Fruit fly (Drosophila melanogaster) whole organism, embryonic: Measurements from ENCODE around the gene chic.
A peak's percentile ranks its signal among the peaks of the same experiment; 100 is the strongest.

ENCODE experiments used
- CG10147 ChIP-seq: fragments of 200-800 bp; sonication (Bioruptor generic); optimal IDR thresholded peaks from 2 replicates; lab custom pipeline; 2019; ENCODE audit warnings: missing biosample characterization, mild to moderate bottlenecking, missing genetic modification characterization, moderate library complexity
- CG10209 ChIP-seq: fragments of 200-800 bp; sonication (Bioruptor generic); optimal IDR thresholded peaks from 3 replicates; lab custom pipeline; 2017; ENCODE audit warnings: missing biosample characterization, mild to moderate bottlenecking, missing genetic modification characterization, missing genetic modification reagents
- CG1233 ChIP-seq: fragments of 200-800 bp; sonication (Bioruptor generic); optimal IDR thresholded peaks from 4 replicates; lab custom pipeline; 2018; ENCODE audit warnings: missing biosample characterization, mild to moderate bottlenecking, missing genetic modification characterization
- CG13775 ChIP-seq: fragments of 200-800 bp; sonication (Bioruptor generic); optimal IDR thresholded peaks from 3 replicates; lab custom pipeline; 2017; ENCODE audit warnings: missing biosample characterization, mild to moderate bottlenecking, missing genetic modification characterization
- CG1647 ChIP-seq: fragments of 200-800 bp; sonication (Bioruptor generic); optimal IDR thresholded peaks from 3 replicates; lab custom pipeline; 2016; ENCODE audit warnings: missing biosample characterization, missing genetic modification characterization
- CG18619 ChIP-seq: fragments of 200-800 bp; sonication (Bioruptor generic); optimal IDR thresholded peaks from 3 replicates; lab custom pipeline; 2017; ENCODE audit warnings: missing biosample characterization, mild to moderate bottlenecking, missing genetic modification characterization
- CG31441 ChIP-seq: fragments of 200-800 bp; sonication (Bioruptor generic); IDR thresholded peaks from 2 replicates; pipeline ENCODE4 v1.3.6; 2022; ENCODE audit warnings: missing biosample characterization, missing genetic modification characterization
- CG3847 ChIP-seq: fragments of 200-800 bp; sonication (Bioruptor generic); IDR thresholded peaks from 2 replicates; pipeline ENCODE4 v1.3.6; 2022; ENCODE audit warnings: missing biosample characterization, missing genetic modification characterization
- CG4328 ChIP-seq: fragments of 200-800 bp; sonication (Bioruptor generic); optimal IDR thresholded peaks from 3 replicates; lab custom pipeline; 2017; ENCODE audit warnings: missing biosample characterization, missing genetic modification reagents, missing genetic modification characterization
- CG6175 ChIP-seq: fragments of 200-800 bp; sonication (Bioruptor generic); IDR thresholded peaks from 3 replicates; pipeline ENCODE4 v1.3.6; 2022; ENCODE audit warnings: missing biosample characterization, missing genetic modification characterization
- CG6765 ChIP-seq: fragments of 200-800 bp; sonication (Bioruptor generic); optimal IDR thresholded peaks from 3 replicates; lab custom pipeline; 2017; ENCODE audit warnings: missing biosample characterization, mild to moderate bottlenecking, missing genetic modification characterization
- CG7786 ChIP-seq: fragments of 200-800 bp; sonication (Bioruptor generic); optimal IDR thresholded peaks from 2 replicates; lab custom pipeline; 2016; ENCODE audit warnings: missing biosample characterization, missing genetic modification characterization
- CG8089 ChIP-seq: fragments of 200-800 bp; sonication (Bioruptor generic); optimal IDR thresholded peaks from 3 replicates; lab custom pipeline; 2016; ENCODE audit warnings: missing biosample characterization, missing genetic modification characterization
- CG8290 ChIP-seq, 3 experiments: fragments of 200-800 bp; sonication (Bioruptor generic); optimal IDR thresholded peaks; 2 replicates each; lab custom pipeline; 2016 to 2019; ENCODE audit warnings: missing biosample characterization in 3 of 3, missing genetic modification characterization in 3 of 3, mild to moderate bottlenecking in 2 of 3, moderate library complexity in 1 of 3
- CG9437 ChIP-seq: fragments of 200-800 bp; sonication (Bioruptor generic); optimal IDR thresholded peaks from 2 replicates; lab custom pipeline; 2018; ENCODE audit warnings: missing biosample characterization, mild to moderate bottlenecking, missing genetic modification characterization
- CG9609 ChIP-seq: fragments of 200-800 bp; sonication (Bioruptor generic); optimal IDR thresholded peaks from 3 replicates; lab custom pipeline; 2016; ENCODE audit warnings: missing biosample characterization, missing genetic modification characterization
- CG9817 ChIP-seq: fragments of 200-800 bp; sonication (Bioruptor generic); optimal IDR thresholded peaks from 2 replicates; lab custom pipeline; 2018; ENCODE audit warnings: missing biosample characterization, mild to moderate bottlenecking, missing genetic modification characterization, moderate library complexity
- CrebB ChIP-seq: fragments of 200-800 bp; sonication (Bioruptor generic); optimal IDR thresholded peaks from 3 replicates; lab custom pipeline; 2018; ENCODE audit warnings: missing biosample characterization, mild to moderate bottlenecking, missing genetic modification characterization
- Deaf1 ChIP-seq: fragments of 200-800 bp; optimal IDR thresholded peaks from 3 replicates; lab custom pipeline; 2019; ENCODE audit warnings: missing biosample characterization, mild to moderate bottlenecking, missing genetic modification characterization, moderate library complexity
- Ets97D ChIP-seq: fragments of 200-800 bp; sonication (Bioruptor generic); optimal IDR thresholded peaks from 3 replicates; lab custom pipeline; 2016; ENCODE audit warnings: missing biosample characterization, missing genetic modification characterization
- Gsc ChIP-seq: fragments of 200-800 bp; sonication (Bioruptor generic); IDR thresholded peaks from 2 replicates; pipeline ENCODE4 v1.3.6; 2022; ENCODE audit warnings: missing biosample characterization, missing genetic modification characterization
- HLH4C ChIP-seq: fragments of 200-800 bp; sonication (Bioruptor generic); IDR thresholded peaks from 3 replicates; pipeline ENCODE4 v1.3.6; 2022; ENCODE audit warnings: missing biosample characterization, missing genetic modification characterization; ENCODE audit not compliant: partially characterized antibody
- Hand ChIP-seq: fragments of 200-800 bp; sonication (Bioruptor generic); optimal IDR thresholded peaks from 2 replicates; lab custom pipeline; 2017; ENCODE audit warnings: mild to moderate bottlenecking, missing biosample characterization, missing genetic modification reagents, missing genetic modification characterization
- Hey ChIP-seq: fragments of 200-800 bp; sonication (Bioruptor generic); optimal IDR thresholded peaks from 3 replicates; lab custom pipeline; 2018; ENCODE audit warnings: missing biosample characterization, mild to moderate bottlenecking, missing genetic modification characterization
- Lpt ChIP-seq: fragments of >200 bp; optimal IDR thresholded peaks from 2 replicates; lab custom pipeline; 2018; ENCODE audit warnings: missing biosample characterization, missing genetic modification characterization
- Oaz ChIP-seq: fragments of 200-800 bp; sonication (Bioruptor generic); IDR thresholded peaks from 2 replicates; pipeline ENCODE4 v1.3.6; 2022; ENCODE audit warnings: missing biosample characterization, missing genetic modification characterization
- Opbp ChIP-seq: fragments of 200-800 bp; sonication (Bioruptor generic); IDR thresholded peaks from 3 replicates; pipeline ENCODE4 v1.3.6; 2022; ENCODE audit warnings: missing biosample characterization, missing genetic modification characterization; ENCODE audit not compliant: partially characterized antibody
- Poxn ChIP-seq: fragments of 200-800 bp; sonication (Bioruptor generic); IDR thresholded peaks from 2 replicates; pipeline ENCODE4 v1.3.6; 2022; ENCODE audit warnings: missing biosample characterization, missing genetic modification characterization
- Sry-β ChIP-seq: fragments of 200-800 bp; sonication (Bioruptor generic); optimal IDR thresholded peaks from 2 replicates; lab custom pipeline; 2018; ENCODE audit warnings: missing biosample characterization, mild to moderate bottlenecking, missing genetic modification characterization, moderate library complexity
- Ssrp ChIP-seq: fragments of 200-800 bp; sonication (Bioruptor generic); optimal IDR thresholded peaks from 2 replicates; lab custom pipeline; 2018; ENCODE audit warnings: missing biosample characterization, mild to moderate bottlenecking, missing genetic modification characterization, moderate library complexity
- ab ChIP-seq: fragments of 200-800 bp; sonication (Bioruptor generic); optimal IDR thresholded peaks from 2 replicates; lab custom pipeline; 2016; ENCODE audit warnings: missing biosample characterization, missing genetic modification characterization
- bab2 ChIP-seq: fragments of 200-800 bp; sonication (Bioruptor generic); optimal IDR thresholded peaks from 2 replicates; lab custom pipeline; 2016; ENCODE audit warnings: missing biosample characterization, missing genetic modification characterization
- cwo ChIP-seq: fragments of 200-800 bp; sonication (Bioruptor generic); optimal IDR thresholded peaks from 3 replicates; lab custom pipeline; 2017; ENCODE audit warnings: missing biosample characterization, missing genetic modification characterization, mild to moderate bottlenecking, moderate library complexity, missing genetic modification reagents
- ftz-f1 ChIP-seq: fragments of 200-800 bp; sonication (Bioruptor generic); optimal IDR thresholded peaks from 2 replicates; lab custom pipeline; 2016; ENCODE audit warnings: missing biosample characterization, missing genetic modification characterization
- gcm2 ChIP-seq: fragments of 200-800 bp; sonication (Bioruptor generic); optimal IDR thresholded peaks from 2 replicates; lab custom pipeline; 2016; ENCODE audit warnings: missing biosample characterization, missing genetic modification characterization
- inv ChIP-seq: fragments of 200-800 bp; sonication (Bioruptor generic); IDR thresholded peaks from 2 replicates; pipeline ENCODE4 v1.3.6; 2022; ENCODE audit warnings: missing biosample characterization, missing genetic modification characterization; ENCODE audit not compliant: partially characterized antibody
- kah ChIP-seq: fragments of 200-800 bp; sonication (Bioruptor generic); optimal IDR thresholded peaks from 2 replicates; lab custom pipeline; 2018; ENCODE audit warnings: missing biosample characterization, mild to moderate bottlenecking, missing genetic modification characterization
- lab ChIP-seq: fragments of 200-800 bp; sonication (Bioruptor generic); optimal IDR thresholded peaks from 3 replicates; lab custom pipeline; 2017; ENCODE audit warnings: missing biosample characterization, missing genetic modification characterization, mild to moderate bottlenecking, moderate library complexity, missing genetic modification reagents
- nerfin-1 ChIP-seq: fragments of 200-800 bp; sonication (Bioruptor generic); optimal IDR thresholded peaks from 3 replicates; lab custom pipeline; 2019; ENCODE audit warnings: missing biosample characterization, mild to moderate bottlenecking, missing genetic modification characterization, moderate library complexity
- nmo ChIP-seq: fragments of 200-800 bp; sonication (Bioruptor generic); optimal IDR thresholded peaks from 2 replicates; lab custom pipeline; 2018; ENCODE audit warnings: missing biosample characterization, mild to moderate bottlenecking, missing genetic modification characterization, moderate library complexity
- nom ChIP-seq: fragments of 200-800 bp; sonication (Bioruptor generic); optimal IDR thresholded peaks from 2 replicates; lab custom pipeline; 2017; ENCODE audit warnings: missing biosample characterization, missing genetic modification characterization, mild to moderate bottlenecking, moderate library complexity, missing genetic modification reagents
- pros ChIP-seq: fragments of 200-800 bp; sonication (Bioruptor generic); optimal IDR thresholded peaks from 3 replicates; lab custom pipeline; 2019; ENCODE audit warnings: missing biosample characterization, mild to moderate bottlenecking, missing genetic modification characterization, moderate library complexity
- ranshi ChIP-seq: fragments of 200-800 bp; sonication (Bioruptor generic); IDR thresholded peaks from 2 replicates; pipeline ENCODE4 v1.3.6; 2022; ENCODE audit warnings: missing biosample characterization, missing genetic modification characterization
- salm ChIP-seq: fragments of 200-800 bp; sonication (Bioruptor generic); optimal IDR thresholded peaks from 2 replicates; lab custom pipeline; 2018; ENCODE audit warnings: missing biosample characterization, mild to moderate bottlenecking, missing genetic modification characterization
- sna ChIP-seq: fragments of 200-800 bp; sonication (Bioruptor generic); IDR thresholded peaks from 2 replicates; pipeline ENCODE4 v1.3.6; 2022; ENCODE audit warnings: missing biosample characterization, missing genetic modification characterization; ENCODE audit not compliant: partially characterized antibody
- tap ChIP-seq: fragments of 200-800 bp; optimal IDR thresholded peaks from 3 replicates; lab custom pipeline; 2019; ENCODE audit warnings: missing biosample characterization, mild to moderate bottlenecking, missing genetic modification characterization, moderate library complexity
- tio ChIP-seq: fragments of 200-800 bp; sonication (Bioruptor generic); optimal IDR thresholded peaks from 2 replicates; lab custom pipeline; 2017; ENCODE audit warnings: missing biosample characterization, missing genetic modification characterization, inconsistent platforms
- zfh1 ChIP-seq: fragments of 200-800 bp; sonication (Bioruptor generic); IDR thresholded peaks from 3 replicates; pipeline ENCODE4 v1.3.6; 2022; ENCODE audit warnings: missing biosample characterization, missing genetic modification characterization
- zfh2 ChIP-seq: fragments of 200-800 bp; sonication (Bioruptor generic); optimal IDR thresholded peaks from 2 replicates; lab custom pipeline; 2016; ENCODE audit warnings: missing biosample characterization, missing genetic modification characterization

Gene chic

DNA sequence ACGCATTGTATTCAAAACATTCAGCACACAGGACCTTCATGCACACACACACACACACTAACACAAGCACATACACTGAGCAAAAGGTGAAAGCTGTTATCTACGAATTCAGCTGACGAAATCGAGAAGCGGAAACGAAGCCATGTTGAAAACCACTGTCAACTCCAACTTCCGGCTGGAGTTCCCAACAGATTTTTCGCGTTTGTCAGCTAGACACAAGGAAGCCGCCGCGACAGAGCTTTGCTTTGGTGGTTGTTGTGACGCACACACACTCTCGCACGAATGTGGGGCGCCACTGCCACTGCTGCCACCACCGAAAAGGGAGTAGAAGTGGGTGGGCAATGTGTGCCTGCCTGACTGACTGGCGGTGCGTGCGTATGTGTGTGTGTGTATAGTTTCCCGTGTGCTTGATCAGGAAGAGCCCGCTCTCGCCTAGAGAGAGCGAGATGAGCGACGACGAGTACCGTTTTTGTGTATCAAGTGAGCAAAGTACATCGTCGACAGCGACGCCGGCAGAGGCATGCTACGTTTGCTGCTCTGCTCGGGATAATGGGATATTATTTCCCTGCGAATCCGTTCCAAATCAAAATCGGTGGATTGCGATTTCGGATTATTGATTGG, 16.9 kb upstream of the chic start:
- TF ChIP-seq CG4328 (GFP tag; lab: Kevin White, UChicago), result peak; percentile 84
- TF ChIP-seq tio (GFP tag; lab: Kevin White, UChicago), result no peak
- peak; percentile 45 for TF ChIP-seq Sry-β (GFP tag; lab: Kevin White, UChicago)
- no peak for TF ChIP-seq zfh2 (GFP tag; lab: Kevin White, UChicago)
- TF ChIP-seq CrebB (tag; lab: Kevin White, UChicago), result peak; percentile 48
- TF ChIP-seq CG10147 (GFP tag; lab: Kevin White, UChicago), result peak; percentile 29
- TF ChIP-seq CG18619 (GFP tag; lab: Kevin White, UChicago), result peak; percentile 57
- no peak for TF ChIP-seq Lpt
- no peak for TF ChIP-seq CG9609
- peak; percentile 20 for TF ChIP-seq tap
- no peak for TF ChIP-seq CG8089 (GFP tag; lab: Kevin White, UChicago)
- TF ChIP-seq bab2, result no peak
- TF ChIP-seq Poxn (GFP tag; lab: Robert Waterston, UW), result no peak
- peak; percentile 19 for TF ChIP-seq nmo
- TF ChIP-seq Oaz (GFP tag; lab: Robert Waterston, UW), result no peak
- TF ChIP-seq CG8290 (GFP tag; optimal IDR thresholded peaks at IDR 0.05; lab: Kevin White, UChicago), result peak; percentile 37
- peak in 1 of 2 experiments; percentile 37 for TF ChIP-seq CG8290 (tag; optimal IDR thresholded peaks at IDR 0.05; lab: Kevin White, UChicago)
- TF ChIP-seq Deaf1, result peak; percentile 37
- TF ChIP-seq sna, result no peak
- no peak for TF ChIP-seq Opbp (GFP tag; lab: Robert Waterston, UW)
- TF ChIP-seq zfh1, result peak; percentile 5; the same call in 1 of the 3 replicates
- TF ChIP-seq salm (tag; lab: Kevin White, UChicago), result no peak
- TF ChIP-seq Ssrp (tag; lab: Kevin White, UChicago), result no peak
- TF ChIP-seq Hey (tag; lab: Kevin White, UChicago), result peak; percentile 58
- TF ChIP-seq ab, result no peak
- TF ChIP-seq CG6765 (GFP tag; lab: Kevin White, UChicago), result peak; percentile 82
- no peak for TF ChIP-seq ftz-f1 (GFP tag; lab: Kevin White, UChicago)
- peak; percentile 97 for TF ChIP-seq Ets97D (GFP tag; lab: Kevin White, UChicago)
- no peak for TF ChIP-seq Gsc (GFP tag; lab: Robert Waterston, UW)
- peak; percentile 24 for TF ChIP-seq CG10209 (GFP tag; lab: Kevin White, UChicago)
- TF ChIP-seq CG7786 (GFP tag; lab: Kevin White, UChicago), result no peak
- TF ChIP-seq kah, result peak; percentile 90
- TF ChIP-seq CG1647 (GFP tag; lab: Kevin White, UChicago), result no peak
- TF ChIP-seq HLH4C, result no peak
- TF ChIP-seq cwo (GFP tag; lab: Kevin White, UChicago), result no peak
- peak; percentile 73 for TF ChIP-seq CG1233
- TF ChIP-seq lab (GFP tag; lab: Kevin White, UChicago), result peak; percentile 88
- TF ChIP-seq CG6175, result 0 out of 3 replicates have a peak, but pooled peaks have one; percentile 37
- peak; percentile 79 for TF ChIP-seq nom (GFP tag; lab: Kevin White, UChicago)
- TF ChIP-seq ranshi, result peak; percentile 23; the same call in 1 of the 2 replicates
- TF ChIP-seq CG31441 (GFP tag; lab: Robert Waterston, UW), result peak; percentile 60
- peak; percentile 20 for TF ChIP-seq CG13775 (GFP tag; lab: Kevin White, UChicago)
- no peak for TF ChIP-seq CG9817 (tag; lab: Kevin White, UChicago)
- TF ChIP-seq inv (GFP tag; lab: Robert Waterston, UW), result no peak
- no peak for TF ChIP-seq Hand (GFP tag; lab: Kevin White, UChicago)
- no peak for TF ChIP-seq CG3847
- peak; percentile 72 for TF ChIP-seq nerfin-1
- TF ChIP-seq CG9437 (GFP tag; lab: Kevin White, UChicago), result peak; percentile 6
- peak; percentile 38 for TF ChIP-seq pros (GFP tag; lab: Kevin White, UChicago)
- no peak for TF ChIP-seq gcm2 (GFP tag; lab: Kevin White, UChicago)
